Fruit fly (Drosophila melanogaster) ovary, adult (tissue): Measurements from ENCODE around the gene ymp.

Source experiments
- CG17801 ChIP-seq: fragments of 200-800 bp; optimal IDR thresholded peaks from 2 replicates; lab custom pipeline; 2019; ENCODE audit warnings: missing biosample characterization, mild to moderate bottlenecking, missing genetic modification characterization, moderate library complexity; ENCODE audit not compliant: partially characterized antibody

The ymp gene

dm6 chr3R:25555365-25556106, 53.4 kb downstream of the ymp start:
- TF ChIP-seq CG17801, result no peak

dm6 chr3R:25552181-25552580, 56.7 kb downstream of the ymp start:
- TF ChIP-seq CG17801, result no peak

DNA sequence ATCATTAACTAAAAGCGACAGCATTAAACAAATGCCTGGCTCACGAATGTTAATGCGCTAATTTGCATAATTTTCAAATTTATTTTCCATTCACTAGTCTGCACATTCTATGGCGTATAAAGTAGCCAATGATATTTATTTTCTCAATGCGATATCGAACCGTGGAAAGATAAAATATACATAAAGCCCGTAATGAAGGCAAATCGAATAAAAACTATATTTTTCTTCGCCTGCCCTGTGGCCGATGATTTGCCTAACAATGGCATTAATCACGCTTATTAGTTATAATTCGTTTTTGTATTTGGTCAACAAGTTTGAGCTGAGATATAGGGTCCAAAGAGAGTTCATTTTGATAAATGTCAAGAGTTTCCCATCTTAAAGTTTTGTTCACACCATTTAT, 58.5 kb downstream of the ymp start:
- TF ChIP-seq CG17801, result no peak

- TF ChIP-seq CG17801, result no peak
Observed at dm6 chr3R:25549740-25550139, 59.2 kb downstream of the ymp start.

DNA sequence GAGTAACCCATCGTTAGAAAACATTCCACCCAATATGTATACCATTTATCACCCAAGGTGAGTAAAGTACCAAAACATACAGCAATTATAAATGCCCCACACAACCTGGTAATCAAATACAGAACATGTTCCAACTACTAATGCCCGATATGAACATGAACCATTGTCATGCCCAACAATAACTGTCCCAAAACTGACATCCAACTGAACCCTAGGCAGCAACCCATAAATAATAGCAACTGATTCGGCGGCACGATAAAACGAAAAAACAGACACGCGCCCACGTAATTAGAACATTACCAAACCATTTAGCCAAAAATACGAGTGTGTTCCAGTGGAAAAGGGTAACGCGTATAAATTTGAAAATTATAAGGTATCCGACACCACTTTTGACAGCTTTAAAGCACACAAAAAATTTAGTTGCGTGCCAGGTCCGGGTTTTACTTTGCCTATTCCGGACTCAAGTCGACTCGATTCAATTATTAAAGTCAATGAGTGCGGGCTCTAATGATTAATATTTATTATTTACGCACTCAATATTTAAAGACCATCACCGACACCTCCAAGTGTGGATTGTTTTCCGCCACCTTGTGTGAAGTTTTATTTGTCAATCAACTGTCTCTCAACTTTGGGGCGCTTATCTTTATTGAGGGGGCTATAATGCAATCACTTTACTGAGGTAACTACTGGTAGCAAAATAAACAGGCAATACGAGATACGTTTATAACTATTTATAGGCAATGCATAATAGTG, 65.2 kb downstream of the ymp start:
- no peak for TF ChIP-seq CG17801
